Worm (Caenorhabditis elegans) whole organism, early embryonic: ENCODE data around the gene algn-11.

Experiments
- B0310.2 ChIP-seq: sonication (generic microtip); optimal IDR thresholded peaks from 2 replicates; lab custom pipeline; 2016; ENCODE audit warnings: mild to moderate bottlenecking, missing genetic modification characterization, missing compliant biosample characterization
- aly-1 ChIP-seq: sonication (generic microtip); optimal IDR thresholded peaks from 2 replicates; lab custom pipeline; 2016; ENCODE audit warnings: missing genetic modification characterization, missing compliant biosample characterization
- ama-1 ChIP-seq: fragments of 150-350 bp; optimal IDR thresholded peaks from 2 replicates; lab custom pipeline; 2014
- ets-7 ChIP-seq: sonication (generic microtip); optimal IDR thresholded peaks from 2 replicates; lab custom pipeline; 2016; ENCODE audit warnings: missing genotype, missing genetic modification characterization, missing compliant biosample characterization
- hmbx-1 ChIP-seq: sonication (generic microtip); optimal IDR thresholded peaks from 2 replicates; lab custom pipeline; 2016; ENCODE audit warnings: mild to moderate bottlenecking, missing genetic modification characterization, missing compliant biosample characterization
- hmg-4 ChIP-seq: fragments of 200-800 bp; sonication (Bioruptor generic); optimal IDR thresholded peaks from 2 replicates; lab custom pipeline; 2018; ENCODE audit warnings: mild to moderate bottlenecking, missing genetic modification characterization, missing compliant biosample characterization
- scrt-1 ChIP-seq: fragments of 200-800 bp; sonication (Bioruptor generic); IDR thresholded peaks from 2 replicates; pipeline ENCODE4 v1.3.6; 2022; ENCODE audit warnings: missing genetic modification characterization, missing compliant biosample characterization

DNA sequence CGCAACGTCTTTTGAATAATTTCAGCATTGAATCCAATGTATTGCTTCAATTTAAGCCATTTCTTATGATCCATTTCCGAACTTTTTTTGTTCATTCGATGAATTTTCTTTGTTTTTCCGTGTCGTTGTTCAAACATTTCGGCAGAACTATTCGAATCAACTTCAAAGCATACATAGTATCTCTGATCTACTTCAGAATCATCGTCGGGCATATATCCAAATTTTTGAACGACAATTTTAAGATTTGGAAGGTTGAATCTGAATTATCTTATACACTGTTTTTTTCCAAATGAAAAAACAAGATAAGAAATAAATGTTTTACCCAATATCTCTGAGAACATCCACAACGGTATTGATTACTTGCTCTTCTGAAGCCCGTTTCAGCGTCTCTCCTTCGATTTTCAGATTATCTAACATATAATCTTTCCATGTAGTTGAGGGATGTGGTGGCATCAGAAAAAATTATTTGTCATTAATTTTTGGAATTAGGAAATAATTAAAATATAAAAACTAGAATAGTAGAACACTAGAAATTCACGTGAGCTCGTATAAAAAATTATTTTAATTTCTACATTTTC, 38.9 kb upstream of the algn-11 start, which contains the start of gene lab-2:
- TF ChIP-seq ama-1: no peak
- TF ChIP-seq hmbx-1 (tag; lab: Kevin White, UChicago): no peak
- no peak for TF ChIP-seq ets-7 (tag; lab: Kevin White, UChicago)
- TF ChIP-seq aly-1 (tag; lab: Kevin White, UChicago): no peak
- no peak for TF ChIP-seq hmg-4
- no peak for TF ChIP-seq B0310.2 (tag; lab: Kevin White, UChicago)
- TF ChIP-seq scrt-1 (GFP tag; lab: Robert Waterston, UW): no peak
